Fruit fly (Drosophila melanogaster): ENCODE data around the gene unc-119.

Gene unc-119

DNA sequence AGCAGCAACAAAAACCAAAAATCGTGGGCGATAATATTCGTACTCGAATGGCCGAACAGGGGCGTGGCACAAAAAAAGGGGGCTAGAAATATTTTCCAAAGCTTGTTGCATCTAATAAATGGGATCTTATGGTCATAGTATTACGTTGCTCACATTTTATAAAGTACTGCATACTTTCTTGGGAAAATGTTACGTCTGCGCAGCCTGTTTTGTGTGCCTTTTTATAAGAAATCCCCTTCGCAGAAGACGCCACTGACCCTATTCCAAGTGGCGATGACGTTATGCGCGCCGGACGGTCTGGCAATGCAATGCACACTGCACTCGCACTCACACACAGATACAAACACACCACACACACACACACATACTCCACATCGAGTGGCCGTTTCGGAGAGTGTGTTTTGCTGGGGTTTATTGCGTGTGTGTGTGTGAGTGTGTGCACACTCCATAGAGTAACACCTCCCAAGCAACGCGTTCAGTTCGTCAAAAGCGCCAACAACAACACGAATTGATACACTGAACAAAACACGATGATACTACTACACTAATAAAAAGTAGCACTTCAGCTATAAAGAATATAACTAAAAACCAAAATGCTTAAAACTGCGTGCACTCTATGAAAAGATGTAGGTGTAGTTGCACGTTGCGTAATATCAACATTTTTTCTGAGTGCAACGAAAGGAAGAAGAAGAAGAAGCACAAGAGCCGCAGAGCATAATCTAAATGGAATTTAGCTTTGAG is 2.2 kb upstream of the unc-119 start:
- TF ChIP-seq noc (tag; optimal IDR thresholded peaks at IDR 0.05) = no peak

dm6 chrX:7291850-7292499 is 877 bp upstream of the unc-119 start:
- TF ChIP-seq noc (tag; optimal IDR thresholded peaks at IDR 0.05) = no peak

DNA sequence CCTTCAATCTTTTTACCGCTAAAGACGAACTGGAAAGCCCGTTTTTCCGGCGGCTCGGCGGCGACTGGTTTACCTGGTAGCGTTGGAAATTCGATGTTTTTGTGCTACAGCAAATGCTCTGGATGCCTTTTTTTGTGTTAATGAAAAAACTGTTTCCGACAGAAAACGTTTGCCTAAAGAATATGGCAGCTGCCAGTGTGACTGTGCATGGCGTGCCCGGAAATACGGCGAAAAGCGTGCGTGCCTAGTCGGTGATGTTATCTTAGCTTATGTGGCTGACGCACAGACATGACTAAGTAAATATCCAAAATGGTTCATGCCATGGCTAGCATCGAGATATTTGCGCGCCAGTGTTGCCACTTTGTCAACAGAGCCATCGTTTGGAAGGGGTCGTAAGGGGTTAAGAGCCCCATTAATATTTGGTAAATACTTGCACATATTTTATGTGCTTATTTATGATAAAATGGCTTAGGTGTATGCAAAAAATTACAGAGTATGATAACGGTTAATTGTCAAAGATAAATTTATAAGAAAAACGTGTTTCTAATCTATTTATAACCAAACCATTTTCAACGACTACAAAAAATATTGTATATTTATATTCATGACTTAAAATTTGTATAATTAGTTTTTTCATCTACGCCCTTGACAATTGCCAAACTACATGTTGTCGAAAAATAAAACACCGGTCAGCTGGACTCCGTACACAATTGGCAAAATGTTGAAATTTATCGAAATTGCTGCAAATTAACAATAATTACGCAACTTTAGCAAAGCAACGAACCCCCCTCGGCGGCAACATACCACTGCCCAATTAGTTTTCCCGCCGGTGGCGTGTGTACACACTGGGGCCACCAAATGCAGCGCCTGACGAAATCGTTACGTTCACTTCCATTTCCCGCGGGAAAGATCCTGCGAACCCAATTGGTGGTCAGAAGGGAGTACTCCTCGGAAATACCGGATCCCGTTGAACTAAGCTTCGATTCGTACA is 4.8 kb downstream of the unc-119 start, which contains the start of gene CG2059:
Gene CG2059 (plus strand): TSS at position 364 of the 991 bp plus-strand sequence.
- TF ChIP-seq noc (tag; optimal IDR thresholded peaks at IDR 0.05) = no peak

dm6 chrX:7285410-7285809 is 5.7 kb downstream of the unc-119 start:
- no peak for TF ChIP-seq noc (tag; optimal IDR thresholded peaks at IDR 0.05)

- no peak for TF ChIP-seq noc (tag; optimal IDR thresholded peaks at IDR 0.05)
Observed at dm6 chrX:7284964-7285363, 6.1 kb downstream of the unc-119 start.

DNA sequence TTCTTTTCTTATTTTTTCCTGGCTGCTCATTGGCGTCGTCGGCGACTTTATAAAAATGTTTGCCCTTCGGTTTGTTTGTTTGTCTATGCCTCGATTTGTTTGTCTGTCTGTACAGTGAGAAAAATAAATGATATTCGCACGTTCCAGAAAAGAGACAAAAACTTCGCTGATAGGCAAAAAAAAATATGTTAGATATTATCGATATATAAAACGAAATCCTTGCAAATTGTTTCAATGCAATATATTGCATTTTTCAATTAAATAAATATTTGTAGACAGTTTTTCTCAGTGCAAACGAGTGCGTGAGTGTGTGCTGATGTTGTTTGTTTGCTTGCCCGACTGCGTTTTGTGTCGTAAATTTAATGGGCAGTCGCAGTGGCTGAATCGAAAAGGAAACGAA is 14.1 kb downstream of the unc-119 start:
- TF ChIP-seq noc (tag; optimal IDR thresholded peaks at IDR 0.05) = no peak

DNA sequence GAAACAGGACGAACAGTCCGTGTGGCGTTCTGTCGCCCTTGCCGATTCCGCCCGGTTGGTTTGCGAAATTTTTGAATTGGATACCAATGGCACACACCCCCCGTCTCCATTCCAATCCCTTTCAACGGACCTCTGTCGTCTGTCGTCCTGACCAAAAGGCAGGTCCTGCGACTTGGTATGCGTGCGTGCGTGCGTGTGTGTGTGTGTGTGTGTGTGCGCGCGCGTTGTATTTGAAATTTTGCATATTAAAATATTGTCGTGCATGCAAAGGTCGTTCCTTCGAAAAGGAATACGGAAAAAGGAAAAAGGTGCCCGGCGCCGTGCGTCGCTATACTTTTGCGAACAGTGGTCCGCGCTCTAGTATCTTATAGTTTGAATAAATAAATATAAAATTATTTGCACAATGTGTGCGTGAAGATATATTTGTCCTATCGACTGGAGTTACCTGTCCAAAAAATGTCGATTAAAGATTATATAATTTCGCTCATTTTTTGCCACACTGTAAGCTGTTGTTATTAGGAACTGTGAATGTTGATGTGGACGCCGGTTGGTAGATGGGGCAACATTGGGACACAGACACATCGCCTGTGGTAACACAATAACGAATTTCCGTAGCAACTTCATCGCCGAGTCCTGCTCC is 19.6 kb downstream of the unc-119 start:
- TF ChIP-seq noc (tag; optimal IDR thresholded peaks at IDR 0.05) = no peak

DNA sequence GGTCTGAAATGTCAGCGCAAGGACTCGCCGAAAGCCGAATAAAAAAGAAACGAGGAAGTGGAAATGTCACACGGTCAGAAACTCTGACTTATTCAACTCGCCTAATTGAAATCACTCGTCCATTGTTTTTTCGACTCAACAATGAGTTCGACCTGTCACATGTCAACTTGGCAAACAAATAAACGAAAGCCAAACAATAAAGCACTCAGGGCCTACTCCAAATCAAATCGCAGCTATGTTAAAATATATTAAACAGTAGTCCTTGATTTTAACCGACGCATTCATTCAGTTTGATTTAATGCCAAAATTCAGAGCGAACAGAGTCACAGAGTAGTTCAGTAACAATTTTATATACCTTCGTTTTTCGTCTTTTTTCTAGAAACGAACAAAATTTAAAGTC is 24.5 kb downstream of the unc-119 start, which contains the start of gene CG1958:
Gene CG1958 (plus strand): TSS at position 301 of the 400 bp plus-strand sequence.
- TF ChIP-seq noc (tag; optimal IDR thresholded peaks at IDR 0.05) = no peak

DNA sequence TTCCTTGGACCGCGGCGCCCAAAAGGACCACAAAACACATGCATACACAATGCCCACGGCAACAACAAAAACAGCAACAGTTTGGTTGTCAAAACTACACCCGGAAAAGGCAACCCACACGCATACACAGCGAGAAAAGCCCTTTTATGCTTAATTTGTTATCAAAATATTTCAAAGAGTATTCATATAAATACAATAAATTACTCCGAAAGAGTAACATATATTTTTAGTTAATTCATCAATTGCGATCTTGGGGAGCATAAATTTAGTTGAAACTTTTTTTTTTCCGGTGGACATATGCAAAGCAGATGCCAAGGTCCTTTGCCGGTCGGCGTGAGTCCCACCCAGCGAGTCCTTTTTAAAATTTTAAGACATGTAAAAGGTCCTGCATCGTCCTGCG is 35.9 kb downstream of the unc-119 start:
- no peak for TF ChIP-seq noc (tag; optimal IDR thresholded peaks at IDR 0.05)

DNA sequence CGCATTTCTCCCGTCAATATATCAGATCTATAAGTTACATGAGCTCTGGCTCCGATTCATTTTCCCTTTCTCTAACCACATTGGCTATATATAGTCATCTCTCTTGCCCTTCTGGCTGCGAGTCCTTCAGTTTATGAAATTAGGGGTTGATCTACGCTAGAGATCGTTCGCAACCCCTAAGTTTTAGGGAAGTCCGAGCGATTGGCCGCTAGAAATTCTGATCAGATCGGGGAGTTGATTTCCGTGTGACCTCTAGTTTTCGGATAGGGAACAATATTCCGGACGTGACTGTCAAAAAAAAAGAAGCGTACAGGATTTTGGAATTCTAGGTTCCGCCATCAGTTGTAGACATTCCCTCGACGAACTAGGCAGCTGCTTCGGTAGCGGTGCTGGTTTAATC is 38.6 kb downstream of the unc-119 start:
- no peak for TF ChIP-seq noc (tag; optimal IDR thresholded peaks at IDR 0.05)

DNA sequence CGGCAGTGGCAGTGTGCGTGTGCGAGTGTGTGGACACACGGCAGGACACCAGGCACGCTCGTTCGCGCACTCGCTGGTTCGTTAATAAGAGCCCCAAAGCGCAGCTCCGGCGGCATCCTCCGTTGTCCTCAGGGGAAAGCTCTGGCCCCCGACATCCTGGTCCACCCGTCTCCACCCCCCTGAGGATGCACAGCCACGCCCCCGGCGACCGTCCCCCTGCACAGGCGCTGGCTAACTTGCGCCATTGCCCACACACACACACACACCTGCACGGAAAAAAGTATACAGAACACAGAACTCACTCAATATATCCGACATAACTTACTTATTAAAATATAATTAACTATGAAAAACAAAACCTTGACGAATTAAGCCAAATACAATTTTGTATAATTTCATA is 45.0 kb downstream of the unc-119 start:
- TF ChIP-seq noc (tag; optimal IDR thresholded peaks at IDR 0.05) = no peak

dm6 chrX:7241985-7242627 is 49.0 kb downstream of the unc-119 start:
- TF ChIP-seq noc (tag; optimal IDR thresholded peaks at IDR 0.05) = no peak

Data from whole organism, larva.